Fruit fly (Drosophila melanogaster) whole organism, adult: ENCODE results near the gene CG43165.

Source experiments
- CG11617 ChIP-seq: fragments of 200-800 bp; sonication (Bioruptor generic); optimal IDR thresholded peaks from 2 replicates; lab custom pipeline; 2017; ENCODE audit warnings: mild to moderate bottlenecking, missing biosample characterization, missing genetic modification reagents, missing genetic modification characterization
- CG12768 ChIP-seq: fragments of 200-800 bp; sonication (Bioruptor generic); optimal IDR thresholded peaks from 2 replicates; lab custom pipeline; 2017; ENCODE audit warnings: missing biosample characterization, missing genetic modification characterization, mild to moderate bottlenecking, moderate library complexity, missing genetic modification reagents
- CG14711 ChIP-seq: fragments of 200-800 bp; sonication (Bioruptor generic); optimal IDR thresholded peaks from 2 replicates; lab custom pipeline; 2018; ENCODE audit warnings: missing biosample characterization, mild to moderate bottlenecking, missing genetic modification characterization, moderate library complexity
- CG1620 ChIP-seq: fragments of 200-800 bp; sonication (Bioruptor generic); optimal IDR thresholded peaks from 2 replicates; lab custom pipeline; 2016; ENCODE audit warnings: missing biosample characterization, missing genetic modification characterization
- CG33017 ChIP-seq: fragments of 200-800 bp; sonication (Bioruptor generic); optimal IDR thresholded peaks from 2 replicates; lab custom pipeline; 2018; ENCODE audit warnings: missing biosample characterization, mild to moderate bottlenecking, missing genetic modification characterization, moderate library complexity
- CG5204 ChIP-seq: fragments of 200-800 bp; sonication (Bioruptor generic); optimal IDR thresholded peaks from 2 replicates; lab custom pipeline; 2016; ENCODE audit warnings: missing biosample characterization, missing genetic modification characterization
- CG7045 ChIP-seq: fragments of 200-800 bp; sonication (Bioruptor generic); optimal IDR thresholded peaks from 2 replicates; lab custom pipeline; 2017; ENCODE audit warnings: missing biosample characterization, mild to moderate bottlenecking, missing genetic modification characterization
- CG7101 ChIP-seq: fragments of 200-800 bp; sonication (Bioruptor generic); optimal IDR thresholded peaks from 2 replicates; lab custom pipeline; 2018; ENCODE audit warnings: missing biosample characterization, mild to moderate bottlenecking, missing genetic modification characterization, moderate library complexity
- Clk ChIP-seq: fragments of 200-800 bp; sonication (Bioruptor generic); optimal IDR thresholded peaks from 2 replicates; lab custom pipeline; 2017; ENCODE audit warnings: missing biosample characterization, missing genetic modification characterization
- Crg-1 ChIP-seq: fragments of 200-800 bp; sonication (Bioruptor generic); optimal IDR thresholded peaks from 2 replicates; lab custom pipeline; 2016; ENCODE audit warnings: missing biosample characterization, missing genetic modification characterization
- Hr96 ChIP-seq: fragments of 200-800 bp; sonication (Bioruptor generic); optimal IDR thresholded peaks from 2 replicates; lab custom pipeline; 2016; ENCODE audit warnings: missing biosample characterization, missing genetic modification characterization
- Mnt ChIP-seq: fragments of 200-800 bp; sonication (Bioruptor generic); optimal IDR thresholded peaks from 2 replicates; lab custom pipeline; 2016; ENCODE audit warnings: missing biosample characterization, mild to moderate bottlenecking, missing genetic modification characterization
- bab1 ChIP-seq: fragments of 200-800 bp; sonication (Bioruptor generic); optimal IDR thresholded peaks from 3 replicates; lab custom pipeline; 2019; ENCODE audit warnings: missing biosample characterization, mild to moderate bottlenecking, missing genetic modification characterization, moderate library complexity
- cic ChIP-seq: fragments of 200-800 bp; sonication (Bioruptor generic); optimal IDR thresholded peaks from 2 replicates; lab custom pipeline; 2017; ENCODE audit warnings: missing biosample characterization, mild to moderate bottlenecking, missing genetic modification characterization, moderate library complexity
- cnc ChIP-seq, 2 experiments: fragments of >200 bp; optimal IDR thresholded peaks; 2 replicates each; lab custom pipeline; 2017
- kay ChIP-seq: fragments of 200-800 bp; sonication (Bioruptor generic); peaks from one replicate; lab custom pipeline; 2016; ENCODE audit warnings: missing biosample characterization, missing genetic modification characterization, borderline replicate concordance
- ovo ChIP-seq: fragments of 200-800 bp; sonication (Bioruptor generic); optimal IDR thresholded peaks from 2 replicates; lab custom pipeline; 2016; ENCODE audit warnings: missing biosample characterization, missing genetic modification characterization
- pad ChIP-seq: fragments of 200-800 bp; sonication (Bioruptor generic); optimal IDR thresholded peaks from 3 replicates; lab custom pipeline; 2017; ENCODE audit warnings: missing biosample characterization, missing genetic modification characterization, mild to moderate bottlenecking, moderate library complexity, missing genetic modification reagents
- tj ChIP-seq: fragments of 200-800 bp; sonication (Bioruptor generic); optimal IDR thresholded peaks from 3 replicates; lab custom pipeline; 2017; ENCODE audit warnings: missing biosample characterization, mild to moderate bottlenecking, missing genetic modification characterization, moderate library complexity
- toe ChIP-seq: fragments of 200-800 bp; sonication (Bioruptor generic); optimal IDR thresholded peaks from 2 replicates; lab custom pipeline; 2016; ENCODE audit warnings: missing biosample characterization, missing genetic modification characterization

CG43165 gene

DNA sequence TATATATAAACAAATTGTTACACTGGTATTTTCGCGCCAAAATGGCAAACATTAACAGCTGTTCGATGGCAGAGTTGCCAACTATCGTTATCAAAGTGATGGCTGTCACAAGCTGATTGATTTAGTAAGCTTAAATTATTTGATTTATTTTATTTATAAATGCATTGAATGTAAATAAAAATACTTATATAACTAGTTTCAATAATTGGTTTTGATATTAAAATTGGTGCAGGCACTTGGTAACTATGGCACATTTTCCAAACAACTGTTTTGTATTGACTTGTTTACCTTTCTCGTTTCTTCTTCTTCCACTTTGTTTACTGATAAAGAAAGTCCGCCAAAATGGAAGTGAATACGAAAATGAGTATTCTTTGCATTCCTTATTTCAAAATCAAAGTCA lies 16.8 kb upstream of the CG43165 start, which contains the start of gene cutlet:
cutlet (minus strand) TSS at position 84 of the 400 bp plus-strand sequence.
- TF ChIP-seq CG1620 (GFP tag; lab: Kevin White, UChicago), result peak; percentile 16
- peak; percentile 90 for TF ChIP-seq CG14711 (tag; lab: Kevin White, UChicago)
- peak; percentile 87 for TF ChIP-seq kay (GFP tag; lab: Kevin White, UChicago)
- no peak for TF ChIP-seq cnc (optimal IDR thresholded peaks at IDR 0.05; lab: Kevin White, UChicago)
- TF ChIP-seq CG7101, result no peak
- peak; percentile 32 for TF ChIP-seq bab1 (GFP tag; lab: Kevin White, UChicago)
- TF ChIP-seq CG12768, result no peak
- peak; percentile 1 for TF ChIP-seq pad (GFP tag; lab: Kevin White, UChicago)
- TF ChIP-seq Crg-1 (GFP tag; lab: Kevin White, UChicago), result no peak
- TF ChIP-seq toe (GFP tag; lab: Kevin White, UChicago), result no peak
- TF ChIP-seq tj (GFP tag; lab: Kevin White, UChicago), result no peak

DNA sequence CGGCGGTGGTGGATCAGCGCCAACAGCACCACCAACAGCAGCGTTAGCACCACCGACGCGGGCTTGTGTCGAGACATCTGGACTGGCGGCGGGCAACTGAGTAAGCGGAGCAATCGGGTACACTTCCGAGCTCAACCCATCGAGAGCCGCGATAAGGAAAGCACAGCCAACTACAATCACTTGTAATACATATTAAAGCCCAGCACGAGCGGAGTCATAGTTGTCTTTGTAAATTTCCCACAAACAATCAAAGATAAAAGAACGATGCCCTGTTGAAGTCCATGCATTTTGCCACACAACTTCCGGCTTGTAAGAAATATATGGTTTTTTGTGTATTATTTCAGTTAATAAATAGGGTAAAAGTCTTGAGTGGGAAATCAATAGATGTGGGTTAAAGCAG lies 12.1 kb upstream of the CG43165 start, which contains the start of gene CG31777:
CG31777 (minus strand) TSS at position 101 of the 400 bp plus-strand sequence.
- no peak for TF ChIP-seq cnc (optimal IDR thresholded peaks at IDR 0.05; lab: Kevin White, UChicago)
- no peak for TF ChIP-seq bab1 (GFP tag; lab: Kevin White, UChicago)
- TF ChIP-seq toe (GFP tag; lab: Kevin White, UChicago), result no peak

DNA sequence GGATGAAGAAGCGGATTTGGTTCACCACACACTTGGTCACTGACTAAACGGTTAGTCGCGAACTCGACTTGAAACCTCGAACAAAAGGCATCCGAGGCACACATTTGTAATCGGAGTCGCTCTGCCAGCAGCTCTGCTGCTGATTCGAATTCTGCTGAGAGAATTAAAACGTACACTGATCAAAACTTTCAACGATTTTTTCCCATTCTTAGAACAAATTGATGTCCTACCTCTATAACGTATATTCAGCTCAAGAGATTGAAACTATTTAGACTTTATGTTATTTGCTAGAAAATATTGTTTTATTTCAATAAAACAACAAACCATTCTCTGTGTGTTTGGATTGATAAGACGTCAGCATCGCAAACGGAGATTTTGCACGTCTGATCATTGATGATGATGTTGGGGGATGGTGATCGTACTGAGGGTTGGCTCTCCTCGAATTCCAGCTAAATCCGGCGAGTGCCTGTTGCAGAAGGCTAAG lies 10.7 kb upstream of the CG43165 start, which contains the start of gene CG31778:
CG31778 (minus strand) TSS at position 51 of the 484 bp plus-strand sequence.
- TF ChIP-seq CG7101 (peak; percentile 73), tj (GFP tag; lab: Kevin White, UChicago) (peak; percentile 36), CG7045 (GFP tag; lab: Kevin White, UChicago) (peak; percentile 6), CG1620 (GFP tag; lab: Kevin White, UChicago) (no peak), CG33017 (tag; lab: Kevin White, UChicago) (peak; percentile 83), CG11617 (GFP tag; lab: Kevin White, UChicago) (peak; percentile 24), CG12768 (peak; percentile 42), toe (GFP tag; lab: Kevin White, UChicago) (no peak), Crg-1 (GFP tag; lab: Kevin White, UChicago) (no peak), pad (GFP tag; lab: Kevin White, UChicago) (peak; percentile 13), Hr96 (GFP tag; lab: Kevin White, UChicago) (no peak), kay (GFP tag; lab: Kevin White, UChicago) (no peak), ovo (GFP tag; lab: Kevin White, UChicago) (no peak), bab1 (GFP tag; lab: Kevin White, UChicago) (no peak), CG14711 (tag; lab: Kevin White, UChicago) (peak; percentile 69), cnc (optimal IDR thresholded peaks at IDR 0.05; lab: Kevin White, UChicago) (no peak), Mnt (GFP tag; lab: Kevin White, UChicago) (peak; percentile 30), Clk (GFP tag; lab: Kevin White, UChicago) (no peak), CG5204 (GFP tag; lab: Kevin White, UChicago) (peak; percentile 50), cic (GFP tag; lab: Kevin White, UChicago) (no peak)

DNA sequence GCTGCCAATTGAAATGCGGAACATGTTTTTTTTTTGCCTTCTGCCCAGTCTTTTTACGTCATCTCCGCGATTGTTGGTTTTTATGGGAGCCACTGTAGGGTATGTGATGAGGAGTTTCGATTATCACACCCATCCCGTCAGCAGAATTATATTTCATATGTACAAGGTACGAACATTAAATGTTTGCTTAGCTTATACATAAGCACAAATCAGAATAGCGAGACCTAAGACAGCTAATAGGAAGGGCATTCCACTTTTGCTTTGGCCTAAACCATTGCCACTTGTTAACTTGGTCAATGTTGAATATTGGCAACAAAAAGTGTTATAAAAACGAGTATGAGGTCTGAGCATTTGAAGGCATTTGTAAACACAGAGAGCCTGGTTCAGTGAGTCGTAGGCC lies 8.4 kb upstream of the CG43165 start, which contains the start of gene CG2816:
CG2816 (plus strand) TSS at position 400 of the 400 bp plus-strand sequence.
- TF ChIP-seq cnc (optimal IDR thresholded peaks at IDR 0.05; lab: Kevin White, UChicago) (no peak), cic (GFP tag; lab: Kevin White, UChicago) (no peak), tj (GFP tag; lab: Kevin White, UChicago) (peak; percentile 13), CG14711 (tag; lab: Kevin White, UChicago) (peak; percentile 64), pad (GFP tag; lab: Kevin White, UChicago) (peak; percentile 22), CG1620 (GFP tag; lab: Kevin White, UChicago) (peak; percentile 7), CG33017 (tag; lab: Kevin White, UChicago) (peak; percentile 79), CG7045 (GFP tag; lab: Kevin White, UChicago) (peak; percentile 44), CG12768 (peak; percentile 64), Hr96 (GFP tag; lab: Kevin White, UChicago) (peak; percentile 54), kay (GFP tag; lab: Kevin White, UChicago) (peak; percentile 77), toe (GFP tag; lab: Kevin White, UChicago) (peak; percentile 57), CG5204 (GFP tag; lab: Kevin White, UChicago) (peak; percentile 69), ovo (GFP tag; lab: Kevin White, UChicago) (no peak), CG7101 (peak; percentile 45), Clk (GFP tag; lab: Kevin White, UChicago) (no peak), Crg-1 (GFP tag; lab: Kevin White, UChicago) (no peak), bab1 (GFP tag; lab: Kevin White, UChicago) (no peak), Mnt (GFP tag; lab: Kevin White, UChicago) (no peak), CG11617 (GFP tag; lab: Kevin White, UChicago) (no peak)

DNA sequence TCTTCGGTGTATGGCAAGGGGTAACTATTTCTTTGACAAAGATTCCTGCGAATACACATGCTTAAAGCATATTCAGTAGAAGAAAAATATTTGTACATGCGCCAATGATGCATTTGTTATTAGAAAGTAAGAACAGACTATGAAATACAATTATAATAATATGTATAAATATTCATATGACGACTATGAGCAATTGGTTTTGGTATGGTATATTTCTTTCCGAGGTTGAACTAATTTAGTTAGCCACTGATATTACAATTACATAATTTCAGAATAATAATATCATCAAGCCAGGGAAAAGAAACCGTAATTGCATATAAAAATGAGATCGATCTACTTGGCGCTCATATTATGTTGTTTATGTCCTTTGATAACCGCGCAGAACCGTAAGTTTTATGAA lies 6.7 kb upstream of the CG43165 start, which contains the start of gene CG43145:
CG43145 (plus strand) TSS at position 301 of the 400 bp plus-strand sequence.
- TF ChIP-seq CG33017 (tag; lab: Kevin White, UChicago) (no peak), pad (GFP tag; lab: Kevin White, UChicago) (no peak), CG11617 (GFP tag; lab: Kevin White, UChicago) (no peak), Clk (GFP tag; lab: Kevin White, UChicago) (no peak), CG7101 (no peak), cic (GFP tag; lab: Kevin White, UChicago) (no peak), Mnt (GFP tag; lab: Kevin White, UChicago) (no peak), Crg-1 (GFP tag; lab: Kevin White, UChicago) (no peak), CG5204 (GFP tag; lab: Kevin White, UChicago) (no peak), kay (GFP tag; lab: Kevin White, UChicago) (no peak), CG12768 (no peak), Hr96 (GFP tag; lab: Kevin White, UChicago) (no peak), bab1 (GFP tag; lab: Kevin White, UChicago) (no peak), CG7045 (GFP tag; lab: Kevin White, UChicago) (no peak), CG14711 (tag; lab: Kevin White, UChicago) (no peak), tj (GFP tag; lab: Kevin White, UChicago) (no peak), toe (GFP tag; lab: Kevin White, UChicago) (no peak), ovo (GFP tag; lab: Kevin White, UChicago) (no peak), cnc (optimal IDR thresholded peaks at IDR 0.05; lab: Kevin White, UChicago) (no peak)
